Worm (Caenorhabditis elegans): ENCODE results near the gene C46C2.3.

- no peak for TF ChIP-seq dmd-4 (tag; optimal IDR thresholded peaks at IDR 0.05)
- TF ChIP-seq nhr-12 (tag; optimal IDR thresholded peaks at IDR 0.05) = no peak
- no peak for TF ChIP-seq zag-1 (tag; optimal IDR thresholded peaks at IDR 0.05)
Observed at ce11 chrIV:9256017-9256416, 31.1 kb downstream of the C46C2.3 start, which contains the start of gene Y11D7A.9.
